Worm (Caenorhabditis elegans) whole organism, L4/young adult: ENCODE measurements around the gene M02G9.4.

Experiments used
- W03F9.2 ChIP-seq: fragments of 150-350 bp; optimal IDR thresholded peaks from 2 replicates; lab custom pipeline; 2014; ENCODE audit warnings: missing biosample characterization, missing genetic modification characterization
- dao-5 ChIP-seq: sonication (generic microtip); optimal IDR thresholded peaks from 2 replicates; lab custom pipeline; 2016; ENCODE audit warnings: missing genotype, missing genetic modification characterization, moderate library complexity, missing compliant biosample characterization
- him-1 ChIP-seq: sonication (generic microtip); optimal IDR thresholded peaks from 2 replicates; lab custom pipeline; 2016; ENCODE audit warnings: missing genotype, missing genetic modification reagents, missing genetic modification characterization, missing compliant biosample characterization

ce11 chrII:10357468-10358007 lies 40.4 kb downstream of the M02G9.4 start, which contains the start of gene C07E3.3:
- TF ChIP-seq him-1 (tag; lab: Kevin White, UChicago) = no peak
- no peak for TF ChIP-seq W03F9.2 (tag; lab: Kevin White, UChicago)
- TF ChIP-seq dao-5 (tag; lab: Kevin White, UChicago) = no peak
